Fruit fly (Drosophila melanogaster) whole organism, embryonic: ENCODE results near the gene CG10862.
A peak's percentile ranks its signal among the peaks of the same experiment; 100 is the strongest.

Source experiments
- CG10267 ChIP-seq: fragments of 200-800 bp; sonication (Bioruptor generic); optimal IDR thresholded peaks from 2 replicates; lab custom pipeline; 2018; ENCODE audit warnings: missing biosample characterization, mild to moderate bottlenecking, missing genetic modification characterization, moderate library complexity
- CG10274 ChIP-seq: fragments of 200-800 bp; sonication (Bioruptor generic); optimal IDR thresholded peaks from 3 replicates; lab custom pipeline; 2017; ENCODE audit warnings: missing biosample characterization, mild to moderate bottlenecking, missing genetic modification characterization
- CG11504 ChIP-seq: fragments of 200-800 bp; sonication (Bioruptor generic); optimal IDR thresholded peaks from 3 replicates; lab custom pipeline; 2019; ENCODE audit warnings: missing biosample characterization, mild to moderate bottlenecking, missing genetic modification characterization, moderate library complexity
- CG11723 ChIP-seq: fragments of 200-800 bp; sonication (Bioruptor generic); optimal IDR thresholded peaks from 2 replicates; lab custom pipeline; 2017; ENCODE audit warnings: missing biosample characterization, mild to moderate bottlenecking, missing genetic modification characterization
- CG13624 ChIP-seq: fragments of 200-800 bp; sonication (Bioruptor generic); optimal IDR thresholded peaks from 2 replicates; lab custom pipeline; 2016; ENCODE audit warnings: missing biosample characterization, missing genetic modification characterization
- CG13775 ChIP-seq: fragments of 200-800 bp; sonication (Bioruptor generic); optimal IDR thresholded peaks from 3 replicates; lab custom pipeline; 2017; ENCODE audit warnings: missing biosample characterization, mild to moderate bottlenecking, missing genetic modification characterization
- CG16863 ChIP-seq: fragments of 200-800 bp; sonication (Bioruptor generic); optimal IDR thresholded peaks from 3 replicates; lab custom pipeline; 2016; ENCODE audit warnings: missing biosample characterization, missing genetic modification characterization
- CG17802 ChIP-seq: fragments of 200-800 bp; sonication (Bioruptor generic); optimal IDR thresholded peaks from 2 replicates; lab custom pipeline; 2018; ENCODE audit warnings: missing biosample characterization, mild to moderate bottlenecking, missing genetic modification characterization, moderate library complexity
- CG31388 ChIP-seq: fragments of 200-800 bp; sonication (Bioruptor generic); optimal IDR thresholded peaks from 2 replicates; lab custom pipeline; 2016; ENCODE audit warnings: missing biosample characterization, missing genetic modification characterization
- CG31441 ChIP-seq: fragments of 200-800 bp; sonication (Bioruptor generic); IDR thresholded peaks from 2 replicates; pipeline ENCODE4 v1.3.6; 2022; ENCODE audit warnings: missing biosample characterization, missing genetic modification characterization
- CG4707 ChIP-seq: fragments of 200-800 bp; sonication (Bioruptor generic); optimal IDR thresholded peaks from 2 replicates; lab custom pipeline; 2018; ENCODE audit warnings: missing biosample characterization, mild to moderate bottlenecking, missing genetic modification characterization, moderate library complexity
- CG4820 ChIP-seq: fragments of 200-800 bp; sonication (Bioruptor generic); optimal IDR thresholded peaks from 3 replicates; lab custom pipeline; 2016; ENCODE audit warnings: missing biosample characterization, missing genetic modification characterization
- CG6272 ChIP-seq: fragments of 200-800 bp; sonication (Bioruptor generic); IDR thresholded peaks from 2 replicates; pipeline ENCODE4 v1.3.6; 2022; ENCODE audit warnings: missing biosample characterization, missing genetic modification characterization
- CG6791 ChIP-seq: fragments of 200-800 bp; sonication (Bioruptor generic); IDR thresholded peaks from 3 replicates; pipeline ENCODE4 v1.3.6; 2022; ENCODE audit warnings: missing biosample characterization, missing genetic modification characterization; ENCODE audit not compliant: partially characterized antibody
- CG7839 ChIP-seq: fragments of 200-800 bp; sonication (Bioruptor generic); optimal IDR thresholded peaks from 3 replicates; lab custom pipeline; 2018; ENCODE audit warnings: missing biosample characterization, mild to moderate bottlenecking, missing genetic modification characterization, moderate library complexity
- CG8359 ChIP-seq: fragments of 200-800 bp; sonication (Bioruptor generic); optimal IDR thresholded peaks from 2 replicates; lab custom pipeline; 2017; ENCODE audit warnings: missing biosample characterization, mild to moderate bottlenecking, missing genetic modification characterization, borderline replicate concordance
- CoRest ChIP-seq: fragments of 200-800 bp; sonication (Bioruptor generic); optimal IDR thresholded peaks from 3 replicates; lab custom pipeline; 2018; ENCODE audit warnings: missing biosample characterization, mild to moderate bottlenecking, missing genetic modification characterization, moderate library complexity
- Dbx ChIP-seq: fragments of 200-800 bp; sonication (Bioruptor generic); IDR thresholded peaks from 3 replicates; pipeline ENCODE4 v1.3.6; 2022; ENCODE audit warnings: missing biosample characterization, missing genetic modification characterization
- Drgx ChIP-seq: fragments of 200-800 bp; sonication (Bioruptor generic); IDR thresholded peaks from 2 replicates; pipeline ENCODE4 v1.3.6; 2022; ENCODE audit warnings: missing biosample characterization, missing genetic modification characterization
- E2f2 ChIP-seq: fragments of 200-800 bp; sonication (Bioruptor generic); IDR thresholded peaks from 2 replicates; pipeline ENCODE4 v1.3.6; 2022; ENCODE audit warnings: missing biosample characterization, missing genetic modification characterization
- HLH3B ChIP-seq: fragments of 200-800 bp; sonication (Bioruptor generic); IDR thresholded peaks from 2 replicates; pipeline ENCODE4 v1.3.6; 2022; ENCODE audit warnings: missing biosample characterization, missing genetic modification characterization
- Hey ChIP-seq: fragments of 200-800 bp; sonication (Bioruptor generic); optimal IDR thresholded peaks from 3 replicates; lab custom pipeline; 2018; ENCODE audit warnings: missing biosample characterization, mild to moderate bottlenecking, missing genetic modification characterization
- Lim3 ChIP-seq: fragments of 200-800 bp; sonication (Bioruptor generic); IDR thresholded peaks from 2 replicates; pipeline ENCODE4 v1.3.6; 2022; ENCODE audit warnings: missing biosample characterization, missing genetic modification characterization
- MESR4 ChIP-seq: fragments of 200-800 bp; sonication (Bioruptor generic); optimal IDR thresholded peaks from 2 replicates; lab custom pipeline; 2018; ENCODE audit warnings: missing biosample characterization, mild to moderate bottlenecking, missing genetic modification characterization, moderate library complexity
- Max ChIP-seq: fragments of 200-800 bp; sonication (Bioruptor generic); optimal IDR thresholded peaks from 2 replicates; lab custom pipeline; 2016; ENCODE audit warnings: missing biosample characterization, mild to moderate bottlenecking, missing genetic modification characterization
- Mes4 ChIP-seq: fragments of 200-800 bp; sonication (Bioruptor generic); optimal IDR thresholded peaks from 2 replicates; lab custom pipeline; 2016; ENCODE audit warnings: missing biosample characterization, missing genetic modification characterization
- NC2α ChIP-seq: fragments of 200-800 bp; sonication (Bioruptor generic); optimal IDR thresholded peaks from 2 replicates; lab custom pipeline; 2016; ENCODE audit warnings: missing biosample characterization, missing genetic modification characterization
- Neu2 ChIP-seq: fragments of 200-800 bp; sonication (Bioruptor generic); optimal IDR thresholded peaks from 3 replicates; lab custom pipeline; 2016; ENCODE audit warnings: missing biosample characterization, missing genetic modification characterization, borderline replicate concordance
- Nf-YC ChIP-seq: fragments of 200-800 bp; optimal IDR thresholded peaks from 3 replicates; lab custom pipeline; 2019; ENCODE audit warnings: missing biosample characterization, mild to moderate bottlenecking, missing genetic modification characterization, moderate library complexity
- Optix ChIP-seq: fragments of 200-800 bp; sonication (Bioruptor generic); IDR thresholded peaks from 3 replicates; pipeline ENCODE4 v1.3.6; 2022; ENCODE audit warnings: missing biosample characterization, missing genetic modification characterization
- Stat92E ChIP-seq, 3 experiments: fragments of >200 bp in 2 of 3; fragments of 200-800 bp in 1 of 3; sonication (Bioruptor generic) in 1 of 3; optimal IDR thresholded peaks; 2 replicates each; lab custom pipeline; 2017 to 2019; ENCODE audit warnings: missing biosample characterization in 3 of 3, missing genetic modification characterization in 3 of 3, mild to moderate bottlenecking in 1 of 3, moderate library complexity in 1 of 3
- abd-A ChIP-seq: fragments of 200-800 bp; sonication (Bioruptor generic); optimal IDR thresholded peaks from 3 replicates; lab custom pipeline; 2019; ENCODE audit warnings: missing biosample characterization, mild to moderate bottlenecking, missing genetic modification characterization, moderate library complexity
- ap ChIP-seq: fragments of 200-800 bp; sonication (Bioruptor generic); IDR thresholded peaks from 2 replicates; pipeline ENCODE4 v1.3.6; 2022; ENCODE audit warnings: missing biosample characterization, missing genetic modification characterization
- chinmo ChIP-seq: fragments of 200-800 bp; sonication (Bioruptor generic); IDR thresholded peaks from 4 replicates; pipeline ENCODE4 v1.3.6; 2022; ENCODE audit warnings: missing biosample characterization, missing genetic modification characterization; ENCODE audit not compliant: partially characterized antibody
- dmrt99B ChIP-seq: fragments of 200-800 bp; sonication (Bioruptor generic); optimal IDR thresholded peaks from 2 replicates; lab custom pipeline; 2018; ENCODE audit warnings: missing biosample characterization, mild to moderate bottlenecking, missing genetic modification characterization, moderate library complexity
- esg ChIP-seq: fragments of 200-800 bp; sonication (Bioruptor generic); conservative IDR thresholded peaks from 2 replicates; pipeline ENCODE4 v1.3.6; 2022; ENCODE audit warnings: missing biosample characterization, missing genetic modification characterization
- gcm ChIP-seq: fragments of 200-800 bp; sonication (Bioruptor generic); optimal IDR thresholded peaks from 2 replicates; lab custom pipeline; 2019; ENCODE audit warnings: missing biosample characterization, mild to moderate bottlenecking, missing genetic modification characterization, moderate library complexity
- ken ChIP-seq: fragments of 200-800 bp; sonication (Bioruptor generic); IDR thresholded peaks from 3 replicates; pipeline ENCODE4 v1.3.6; 2022; ENCODE audit warnings: missing biosample characterization, missing genetic modification characterization
- lola ChIP-seq, 3 experiments: fragments of >200 bp in 2 of 3; fragments of 200-800 bp in 1 of 3; sonication (Bioruptor generic) in 1 of 3; optimal IDR thresholded peaks; 2 replicates each; lab custom pipeline; 2017 to 2019; ENCODE audit warnings: missing biosample characterization in 3 of 3, missing genetic modification characterization in 3 of 3, mild to moderate bottlenecking in 1 of 3, moderate library complexity in 1 of 3
- nmo ChIP-seq: fragments of 200-800 bp; sonication (Bioruptor generic); optimal IDR thresholded peaks from 2 replicates; lab custom pipeline; 2018; ENCODE audit warnings: missing biosample characterization, mild to moderate bottlenecking, missing genetic modification characterization, moderate library complexity
- pum ChIP-seq: fragments of 200-800 bp; sonication (Bioruptor generic); optimal IDR thresholded peaks from 2 replicates; lab custom pipeline; 2016; ENCODE audit warnings: missing biosample characterization, missing genetic modification characterization
- pzg ChIP-seq: fragments of 200-800 bp; sonication (Bioruptor generic); optimal IDR thresholded peaks from 3 replicates; lab custom pipeline; 2018; ENCODE audit warnings: missing biosample characterization, mild to moderate bottlenecking, missing genetic modification characterization, moderate library complexity
- seq ChIP-seq: fragments of 200-800 bp; sonication (Bioruptor generic); IDR thresholded peaks from 2 replicates; pipeline ENCODE4 v1.3.6; 2022; ENCODE audit warnings: missing biosample characterization, missing genetic modification characterization
- sna ChIP-seq: fragments of 200-800 bp; sonication (Bioruptor generic); IDR thresholded peaks from 2 replicates; pipeline ENCODE4 v1.3.6; 2022; ENCODE audit warnings: missing biosample characterization, missing genetic modification characterization; ENCODE audit not compliant: partially characterized antibody
- stwl ChIP-seq: fragments of 200-800 bp; sonication (Bioruptor generic); optimal IDR thresholded peaks from 3 replicates; lab custom pipeline; 2018; ENCODE audit warnings: missing biosample characterization, mild to moderate bottlenecking, missing genetic modification characterization, moderate library complexity
- tap ChIP-seq: fragments of 200-800 bp; optimal IDR thresholded peaks from 3 replicates; lab custom pipeline; 2019; ENCODE audit warnings: missing biosample characterization, mild to moderate bottlenecking, missing genetic modification characterization, moderate library complexity
- vfl ChIP-seq: fragments of 200-800 bp; sonication (Bioruptor generic); optimal IDR thresholded peaks from 2 replicates; lab custom pipeline; 2016; ENCODE audit warnings: missing biosample characterization, missing genetic modification characterization

Gene CG10862

dm6 chr3L:3620932-3621331 is 33.6 kb downstream of the CG10862 start, which contains the start of gene CG14974:
TSS of gene CG14974 (minus strand) at chr3L:3621032.
- no peak for TF ChIP-seq nmo

- peak; percentile 75; the same call in 1 of the 3 replicates for TF ChIP-seq Optix
- peak; percentile 83 for TF ChIP-seq CG10267
- TF ChIP-seq CG6272 = peak; percentile 46
- no peak for TF ChIP-seq Lim3
- TF ChIP-seq Stat92E (GFP tag; optimal IDR thresholded peaks at IDR 0.05; lab: Kevin White, UChicago) = peak in 1 of 3 experiments; percentile 72
- TF ChIP-seq pum (GFP tag; lab: Kevin White, UChicago) = peak; percentile 77
- TF ChIP-seq dmrt99B (tag; lab: Kevin White, UChicago) = peak; percentile 75
- peak; percentile 54 for TF ChIP-seq Max (GFP tag; lab: Kevin White, UChicago)
- no peak for TF ChIP-seq CG10274 (GFP tag; lab: Kevin White, UChicago)
- peak; percentile 34 for TF ChIP-seq CG11723 (GFP tag; lab: Kevin White, UChicago)
- peak; percentile 36 for TF ChIP-seq NC2α (GFP tag; lab: Kevin White, UChicago)
- TF ChIP-seq CG17802 (tag; lab: Kevin White, UChicago) = peak; percentile 74
- peak; percentile 33; the same call in 1 of the 2 replicates for TF ChIP-seq ap (GFP tag; lab: Robert Waterston, UW)
- peak in 1 of 3 experiments; percentile 95 for TF ChIP-seq lola (GFP tag; optimal IDR thresholded peaks at IDR 0.05; lab: Kevin White, UChicago)
- TF ChIP-seq CG16863 (GFP tag; lab: Kevin White, UChicago) = peak; percentile 80
- peak; percentile 60 for TF ChIP-seq esg (GFP tag; lab: Robert Waterston, UW)
- peak; percentile 87 for TF ChIP-seq CG7839
- peak; percentile 41 for TF ChIP-seq stwl
- peak; percentile 82 for TF ChIP-seq CG13775 (GFP tag; lab: Kevin White, UChicago)
- peak; percentile 86 for TF ChIP-seq Mes4 (GFP tag; lab: Kevin White, UChicago)
- TF ChIP-seq CG31441 = peak; percentile 75
- peak; percentile 11 for TF ChIP-seq Neu2 (GFP tag; lab: Kevin White, UChicago)
- TF ChIP-seq CG6791 (GFP tag; lab: Robert Waterston, UW) = no peak
- peak; percentile 38 for TF ChIP-seq vfl (GFP tag; lab: Kevin White, UChicago)
- TF ChIP-seq CG4820 (GFP tag; lab: Kevin White, UChicago) = peak; percentile 82
- TF ChIP-seq CG8359 (GFP tag; lab: Kevin White, UChicago) = peak; percentile 31
- peak; percentile 82 for TF ChIP-seq CoRest (tag; lab: Kevin White, UChicago)
- TF ChIP-seq Drgx (GFP tag; lab: Robert Waterston, UW) = peak; percentile 59
- peak; percentile 74 for TF ChIP-seq HLH3B (GFP tag; lab: Robert Waterston, UW)
- TF ChIP-seq tap (tag; lab: Kevin White, UChicago) = peak; percentile 58
- no peak for TF ChIP-seq abd-A
- TF ChIP-seq pzg = no peak
- no peak for TF ChIP-seq sna (GFP tag; lab: Robert Waterston, UW)
- TF ChIP-seq CG4707 (GFP tag; lab: Kevin White, UChicago) = peak; percentile 82
- TF ChIP-seq seq (GFP tag; lab: Robert Waterston, UW) = peak; percentile 66
- peak; percentile 27; the same call in 1 of the 2 replicates for TF ChIP-seq E2f2 (GFP tag; lab: Robert Waterston, UW)
- peak; percentile 67 for TF ChIP-seq CG13624 (GFP tag; lab: Kevin White, UChicago)
- TF ChIP-seq ken (GFP tag; lab: Robert Waterston, UW) = peak; percentile 76
- TF ChIP-seq CG31388 (GFP tag; lab: Kevin White, UChicago) = peak; percentile 16
- TF ChIP-seq gcm (GFP tag; lab: Kevin White, UChicago) = peak; percentile 87
- peak; percentile 72 for TF ChIP-seq CG11504
- TF ChIP-seq chinmo (GFP tag; lab: Robert Waterston, UW) = no peak
- TF ChIP-seq MESR4 = peak; percentile 11
- TF ChIP-seq Hey (tag; lab: Kevin White, UChicago) = no peak
- TF ChIP-seq Nf-YC (tag; lab: Kevin White, UChicago) = no peak
- TF ChIP-seq Dbx (GFP tag; lab: Robert Waterston, UW) = 0 out of 3 replicates have a peak, but pooled peaks have one; percentile 35
These were observed 37.3 kb downstream of the CG10862 start for dm6 chr3L:3617252-3617651.
